Worm (Caenorhabditis elegans) whole organism, L1 larva: Measurements from ENCODE around the gene ceh-16.

Experiments used
- grh-1 ChIP-seq: fragments of 200-800 bp; sonication (Bioruptor generic); IDR thresholded peaks from 2 replicates; pipeline ENCODE4 v1.3.6; 2022; ENCODE audit warnings: missing genetic modification reagents, missing genetic modification characterization, missing compliant biosample characterization
- nhr-28 ChIP-seq: fragments of 150-350 bp; optimal IDR thresholded peaks from 2 replicates; lab custom pipeline; 2014; ENCODE audit warnings: missing biosample characterization, missing genetic modification characterization
- nhr-77 ChIP-seq: fragments of 150-350 bp; optimal IDR thresholded peaks from 2 replicates; lab custom pipeline; 2014; ENCODE audit warnings: missing biosample characterization, missing genetic modification characterization
- pqm-1 ChIP-seq: sonication (generic microtip); optimal IDR thresholded peaks from 3 replicates; lab custom pipeline; 2017; ENCODE audit warnings: missing biosample characterization, missing genetic modification characterization
- skn-1 ChIP-seq: fragments of 150-350 bp; optimal IDR thresholded peaks from 2 replicates; lab custom pipeline; 2014; ENCODE audit warnings: missing biosample characterization, missing genetic modification characterization
- xbp-1 ChIP-seq: sonication (generic microtip); optimal IDR thresholded peaks from 2 replicates; lab custom pipeline; 2016; ENCODE audit warnings: missing genetic modification characterization, missing compliant biosample characterization
- ztf-11 ChIP-seq, 2 experiments: sonication (generic microtip); optimal IDR thresholded peaks; 2 replicates each; lab custom pipeline; 2016 to 2017; ENCODE audit warnings: missing genetic modification characterization in 2 of 2, missing biosample characterization in 1 of 2, missing compliant biosample characterization in 1 of 2
- ztf-4 ChIP-seq: fragments of 150-350 bp; optimal IDR thresholded peaks from 2 replicates; lab custom pipeline; 2014; ENCODE audit warnings: missing biosample characterization, missing genetic modification characterization

ce11 chrIII:8621982-8622381, 553 bp upstream of the ceh-16 start:
- TF ChIP-seq ztf-11 (tag; optimal IDR thresholded peaks at IDR 0.05; lab: Kevin White, UChicago) (no peak), xbp-1 (tag; lab: Kevin White, UChicago) (no peak), ztf-4 (tag; lab: Kevin White, UChicago) (no peak), nhr-77 (tag; lab: Kevin White, UChicago) (no peak), pqm-1 (no peak), grh-1 (GFP tag; lab: Robert Waterston, UW) (no peak), skn-1 (tag; lab: Kevin White, UChicago) (no peak), nhr-28 (tag; lab: Kevin White, UChicago) (no peak)
